Worm (Caenorhabditis elegans): Measurements from ENCODE around the gene C49C8.5.

DNA sequence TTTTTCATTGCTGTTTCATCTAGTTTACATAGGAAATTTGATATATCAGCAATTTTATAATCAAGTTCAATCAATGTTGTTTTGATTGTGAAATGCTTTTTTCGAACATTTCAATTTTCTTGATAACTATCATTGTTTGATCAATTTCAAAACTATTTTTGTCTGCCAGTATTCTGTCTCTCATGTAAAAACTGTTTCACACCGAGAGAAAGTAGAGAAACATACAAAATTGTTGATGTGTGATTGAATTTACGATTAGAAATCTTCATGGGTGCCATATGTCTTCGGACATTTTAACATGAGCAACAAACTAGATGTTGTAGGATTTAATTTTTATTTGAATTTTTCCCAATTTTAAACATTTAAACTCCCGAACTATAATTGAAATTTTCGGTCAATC is 2.8 kb downstream of the C49C8.5 start, which contains the start of gene C49C8.2:
- TF ChIP-seq pha-2 (tag; optimal IDR thresholded peaks at IDR 0.05) (no peak), ceh-31 (tag; optimal IDR thresholded peaks at IDR 0.05) (no peak), sdc-2 (tag; optimal IDR thresholded peaks at IDR 0.05) (no peak), rnt-1 (tag; optimal IDR thresholded peaks at IDR 0.05) (no peak)

Measured in whole organism, late embryonic.